Fruit fly (Drosophila melanogaster) whole organism, wandering third instar larva: ENCODE results near the gene CG10286.

Source experiments
- Abd-B ChIP-seq: fragments of >200 bp; optimal IDR thresholded peaks from 2 replicates; lab custom pipeline; 2017; ENCODE audit warnings: missing biosample characterization, missing genetic modification characterization
- CG32264 ChIP-seq: fragments of 200-800 bp; sonication (Bioruptor generic); optimal IDR thresholded peaks from 2 replicates; lab custom pipeline; 2016; ENCODE audit warnings: missing biosample characterization, missing genetic modification characterization
- CG9705 ChIP-seq: fragments of 200-800 bp; sonication (Bioruptor generic); optimal IDR thresholded peaks from 2 replicates; lab custom pipeline; 2018; ENCODE audit warnings: missing biosample characterization, mild to moderate bottlenecking, missing genetic modification characterization
- CrebA ChIP-seq: fragments of 200-800 bp; sonication (Bioruptor generic); optimal IDR thresholded peaks from 2 replicates; lab custom pipeline; 2016; ENCODE audit warnings: missing biosample characterization, mild to moderate bottlenecking, missing genetic modification characterization, borderline replicate concordance
- Dfd ChIP-seq: fragments of >200 bp; optimal IDR thresholded peaks from 2 replicates; lab custom pipeline; 2017; ENCODE audit warnings: missing biosample characterization, missing genetic modification characterization
- Dif ChIP-seq: fragments of 200-275, 200-300 bp; sonication (Bioruptor generic); optimal IDR thresholded peaks from 2 replicates; lab custom pipeline; 2018; ENCODE audit warnings: missing biosample characterization, missing genetic modification characterization; ENCODE audit not compliant: partially characterized antibody
- GATAd ChIP-seq: sonication (Bioruptor generic); optimal IDR thresholded peaks from 2 replicates; lab custom pipeline; 2016; ENCODE audit warnings: missing biosample characterization, missing genetic modification characterization
- HLH106 ChIP-seq: fragments of 200-800 bp; optimal IDR thresholded peaks from 3 replicates; lab custom pipeline; 2019; ENCODE audit warnings: missing biosample characterization, mild to moderate bottlenecking, missing genetic modification characterization, moderate library complexity
- Hnf4 ChIP-seq: fragments of 200-800 bp; sonication (Bioruptor generic); optimal IDR thresholded peaks from 2 replicates; lab custom pipeline; 2016; ENCODE audit warnings: missing biosample characterization, mild to moderate bottlenecking, missing genetic modification characterization
- Hr83 ChIP-seq: fragments of 200-300 bp; sonication (Bioruptor generic); optimal IDR thresholded peaks from 2 replicates; lab custom pipeline; 2016; ENCODE audit warnings: missing biosample characterization, mild to moderate bottlenecking, missing genetic modification characterization, moderate library complexity; ENCODE audit not compliant: poor library complexity, severe bottlenecking
- Mio ChIP-seq: sonication (Bioruptor generic); optimal IDR thresholded peaks from 2 replicates; lab custom pipeline; 2016; ENCODE audit warnings: missing biosample characterization, missing genetic modification characterization
- Myc ChIP-seq: fragments of >200 bp; optimal IDR thresholded peaks from 2 replicates; lab custom pipeline; 2017
- N ChIP-seq: fragments of >200 bp; optimal IDR thresholded peaks from 2 replicates; lab custom pipeline; 2018; ENCODE audit warnings: missing biosample characterization, missing external identifiers, missing genetic modification characterization
- Rel ChIP-seq, 2 experiments: fragments of 200-800 bp; sonication (Bioruptor generic) in 1 of 2; optimal IDR thresholded peaks; 2 replicates in 1 of 2; 3 replicates in 1 of 2; lab custom pipeline; 2016 to 2019; ENCODE audit warnings: mild to moderate bottlenecking in 2 of 2, missing biosample characterization in 2 of 2, missing genetic modification characterization in 2 of 2, moderate library complexity in 1 of 2
- Sp1 ChIP-seq: fragments of 200-800 bp; sonication (Bioruptor generic); optimal IDR thresholded peaks from 3 replicates; lab custom pipeline; 2019; ENCODE audit warnings: missing biosample characterization, mild to moderate bottlenecking, missing genetic modification characterization, moderate library complexity
- Vsx2 ChIP-seq: fragments of 200-300, 225-300 bp; sonication (Bioruptor generic); optimal IDR thresholded peaks from 2 replicates; lab custom pipeline; 2018; ENCODE audit warnings: missing biosample characterization, missing genetic modification characterization; ENCODE audit not compliant: partially characterized antibody
- brk ChIP-seq: fragments of 200-800 bp; sonication (Bioruptor generic); optimal IDR thresholded peaks from 2 replicates; lab custom pipeline; 2016; ENCODE audit warnings: missing biosample characterization, mild to moderate bottlenecking, missing genetic modification characterization
- dl ChIP-seq, 2 experiments: fragments of 175-275, 200-275 bp in 1 of 2; fragments of 200-275 bp in 1 of 2; sonication (Bioruptor generic); optimal IDR thresholded peaks; lab custom pipeline; 2018; ENCODE audit warnings: mild to moderate bottlenecking in 2 of 2, missing biosample characterization in 2 of 2, missing genetic modification characterization in 2 of 2, moderate library complexity in 2 of 2; ENCODE audit not compliant: partially characterized antibody in 2 of 2, insufficient read depth in 1 of 2
- dsf ChIP-seq: sonication (Bioruptor generic); optimal IDR thresholded peaks from 2 replicates; lab custom pipeline; 2016; ENCODE audit warnings: missing biosample characterization, missing genetic modification characterization, borderline replicate concordance
- ey ChIP-seq: fragments of 200-800 bp; sonication (Bioruptor generic); optimal IDR thresholded peaks from 2 replicates; lab custom pipeline; 2016; ENCODE audit warnings: missing biosample characterization, missing genetic modification characterization
- foxo ChIP-seq, 2 experiments: fragments of 200-800 bp; sonication (Bioruptor generic); optimal IDR thresholded peaks; 2 replicates in 1 of 2; 3 replicates in 1 of 2; lab custom pipeline; 2016 to 2017; ENCODE audit warnings: missing biosample characterization in 2 of 2, missing genetic modification characterization in 2 of 2
- fru ChIP-seq: fragments of 200-800 bp; sonication (Bioruptor generic); optimal IDR thresholded peaks from 3 replicates; lab custom pipeline; 2016; ENCODE audit warnings: missing biosample characterization, mild to moderate bottlenecking, missing genetic modification characterization
- h ChIP-seq: fragments of 200-800 bp; sonication (Bioruptor generic); optimal IDR thresholded peaks from 3 replicates; lab custom pipeline; 2016; ENCODE audit warnings: missing biosample characterization, mild to moderate bottlenecking, missing genetic modification characterization
- pan ChIP-seq: fragments of >200 bp; optimal IDR thresholded peaks from 2 replicates; lab custom pipeline; 2017
- psq ChIP-seq: fragments of 200-800 bp; sonication (Bioruptor generic); optimal IDR thresholded peaks from 3 replicates; lab custom pipeline; 2017; ENCODE audit warnings: missing biosample characterization, mild to moderate bottlenecking, missing genetic modification characterization, moderate library complexity
- rgr ChIP-seq: fragments of 200-800 bp; sonication (Bioruptor generic); optimal IDR thresholded peaks from 3 replicates; lab custom pipeline; 2016; ENCODE audit warnings: missing biosample characterization, mild to moderate bottlenecking, missing genetic modification characterization
- sage ChIP-seq: fragments of 200-800 bp; sonication (Bioruptor generic); optimal IDR thresholded peaks from 2 replicates; lab custom pipeline; 2016; ENCODE audit warnings: missing biosample characterization, mild to moderate bottlenecking, missing genetic modification characterization
- tai ChIP-seq: sonication (Bioruptor generic); optimal IDR thresholded peaks from 2 replicates; lab custom pipeline; 2016; ENCODE audit warnings: missing biosample characterization, missing genetic modification characterization
- woc ChIP-seq: sonication (Bioruptor generic); optimal IDR thresholded peaks from 2 replicates; lab custom pipeline; 2016; ENCODE audit warnings: missing biosample characterization, mild to moderate bottlenecking, missing genetic modification characterization

Gene CG10286

dm6 chr3R:6343396-6344239 lies 25.1 kb upstream of the CG10286 start, which contains the start of gene CG17919:
CG17919 (plus strand) TSS chr3R:6344029.
- TF ChIP-seq Vsx2 (no peak), Hr83 (GFP tag; lab: Kevin White, UChicago) (peak; percentile 72), Dif (GFP tag; lab: Kevin White, UChicago) (peak; percentile 16), CrebA (no peak), fru (GFP tag; lab: Kevin White, UChicago) (peak; percentile 28), h (GFP tag; lab: Kevin White, UChicago) (peak; percentile 21), brk (GFP tag; lab: Kevin White, UChicago) (no peak), Mio (no peak), CG32264 (GFP tag; lab: Kevin White, UChicago) (no peak), Hnf4 (no peak), rgr (GFP tag; lab: Kevin White, UChicago) (no peak), foxo (GFP tag; optimal IDR thresholded peaks at IDR 0.05; lab: Kevin White, UChicago) (no peak), Sp1 (GFP tag; lab: Kevin White, UChicago) (no peak), tai (GFP tag; lab: Kevin White, UChicago) (no peak), Rel (GFP tag; optimal IDR thresholded peaks at IDR 0.05; lab: Kevin White, UChicago) (no peak), Rel (tag; optimal IDR thresholded peaks at IDR 0.05; lab: Kevin White, UChicago) (peak; percentile 62), dsf (GFP tag; lab: Kevin White, UChicago) (no peak), Dfd (GFP tag; lab: Kevin White, UChicago) (no peak)

- TF ChIP-seq Dif (GFP tag; lab: Kevin White, UChicago) (no peak), Sp1 (GFP tag; lab: Kevin White, UChicago) (peak; percentile 4), h (GFP tag; lab: Kevin White, UChicago) (peak; percentile 20), CrebA (no peak), woc (GFP tag; lab: Kevin White, UChicago) (peak; percentile 11), HLH106 (peak; percentile 7)
Measured at dm6 chr3R:6345814-6346213, 23.0 kb upstream of the CG10286 start, which contains the start of the genes SmD2 and CG18048. SmD2 (minus strand) TSS chr3R:6345911. CG18048 (plus strand) TSS chr3R:6346111.

- no peak for TF ChIP-seq dl (GFP tag; optimal IDR thresholded peaks at IDR 0.05; lab: Kevin White, UChicago; ENCODE audit: insufficient read depth in 1 of 2, partially characterized antibody in 2 of 2)
- no peak for TF ChIP-seq Mio
- no peak for TF ChIP-seq N (GFP tag; lab: Kevin White, UChicago)
- no peak for TF ChIP-seq Rel (GFP tag; optimal IDR thresholded peaks at IDR 0.05; lab: Kevin White, UChicago)
- TF ChIP-seq Rel (tag; optimal IDR thresholded peaks at IDR 0.05; lab: Kevin White, UChicago): no peak
- TF ChIP-seq foxo (GFP tag; optimal IDR thresholded peaks at IDR 0.05; lab: Kevin White, UChicago): no peak
- no peak for TF ChIP-seq Abd-B (GFP tag; lab: Kevin White, UChicago)
- no peak for TF ChIP-seq h (GFP tag; lab: Kevin White, UChicago)
- no peak for TF ChIP-seq CG9705 (GFP tag; lab: Kevin White, UChicago)
- no peak for TF ChIP-seq woc (GFP tag; lab: Kevin White, UChicago)
- no peak for TF ChIP-seq ey (GFP tag; lab: Kevin White, UChicago)
- no peak for TF ChIP-seq tai (GFP tag; lab: Kevin White, UChicago)
- no peak for TF ChIP-seq sage (GFP tag; lab: Kevin White, UChicago)
- no peak for TF ChIP-seq Myc (lab: Kevin White, UChicago)
- no peak for TF ChIP-seq psq (GFP tag; lab: Kevin White, UChicago)
- TF ChIP-seq rgr (GFP tag; lab: Kevin White, UChicago): no peak
- TF ChIP-seq Dfd (GFP tag; lab: Kevin White, UChicago): no peak
- TF ChIP-seq Hr83 (GFP tag; lab: Kevin White, UChicago): no peak
Measured at dm6 chr3R:6348943-6349342, 19.8 kb upstream of the CG10286 start, which contains the start of gene Hr83. Hr83 (plus strand) TSS chr3R:6349243.

dm6 chr3R:6350755-6351154 lies 18.0 kb upstream of the CG10286 start, which contains the start of gene Pak:
Pak (plus strand) TSS chr3R:6350896.
- TF ChIP-seq pan (lab: Kevin White, UChicago) (no peak), Hnf4 (peak; percentile 29), GATAd (GFP tag; lab: Kevin White, UChicago) (peak; percentile 15), woc (GFP tag; lab: Kevin White, UChicago) (peak; percentile 42), Hr83 (GFP tag; lab: Kevin White, UChicago) (peak; percentile 91)
